Worm (Caenorhabditis elegans) whole organism, late embryonic: Measurements from ENCODE around the gene cid-1.

ENCODE experiments used
- C38D4.7 ChIP-seq: fragments of 200-800 bp; sonication (Bioruptor generic); optimal IDR thresholded peaks from 2 replicates; lab custom pipeline; 2018; ENCODE audit warnings: mild to moderate bottlenecking, missing genetic modification characterization, moderate library complexity, missing compliant biosample characterization
- ama-1 ChIP-seq: fragments of 150-350 bp; optimal IDR thresholded peaks from 2 replicates; lab custom pipeline; 2014
- hlh-8 ChIP-seq: sonication (generic microtip); optimal IDR thresholded peaks from 2 replicates; lab custom pipeline; 2016; ENCODE audit warnings: missing genotype, missing genetic modification characterization, missing compliant biosample characterization

ce11 chrIII:5188426-5188825 is 14.7 kb downstream of the cid-1 start, which contains the start of gene K10D2.8:
- TF ChIP-seq hlh-8 (no peak), ama-1 (no peak), C38D4.7 (GFP tag; lab: Kevin White, UChicago) (no peak)
